Fruit fly (Drosophila melanogaster) whole organism, embryonic: ENCODE measurements around the gene Sfxn2.
A peak's percentile ranks its signal among the peaks of the same experiment; 100 is the strongest.

ENCODE experiments used
- Ada2b ChIP-seq: fragments of 200-800 bp; sonication (Bioruptor generic); IDR thresholded peaks from 2 replicates; pipeline ENCODE4 v1.3.6; 2022; ENCODE audit warnings: missing biosample characterization, missing genetic modification characterization
- B-H1 ChIP-seq: fragments of 200-800 bp; sonication (Bioruptor generic); IDR thresholded peaks from 3 replicates; pipeline ENCODE4 v1.3.6; 2022; ENCODE audit warnings: missing biosample characterization, missing genetic modification characterization
- Bdp1 ChIP-seq: fragments of 200-800 bp; sonication (Bioruptor generic); optimal IDR thresholded peaks from 3 replicates; lab custom pipeline; 2016; ENCODE audit warnings: missing biosample characterization, missing genetic modification characterization
- CG10267 ChIP-seq: fragments of 200-800 bp; sonication (Bioruptor generic); optimal IDR thresholded peaks from 2 replicates; lab custom pipeline; 2018; ENCODE audit warnings: missing biosample characterization, mild to moderate bottlenecking, missing genetic modification characterization, moderate library complexity
- CG10321 ChIP-seq: fragments of 200-800 bp; sonication (Bioruptor generic); IDR thresholded peaks from 2 replicates; pipeline ENCODE4 v1.3.6; 2022; ENCODE audit warnings: missing biosample characterization, missing genetic modification characterization
- CG10431 ChIP-seq: fragments of 200-800 bp; sonication (Bioruptor generic); optimal IDR thresholded peaks from 3 replicates; lab custom pipeline; 2018; ENCODE audit warnings: missing biosample characterization, mild to moderate bottlenecking, missing genetic modification characterization
- CG10979 ChIP-seq: fragments of 200-800 bp; sonication (Bioruptor generic); optimal IDR thresholded peaks from 2 replicates; lab custom pipeline; 2018; ENCODE audit warnings: missing biosample characterization, mild to moderate bottlenecking, missing genetic modification characterization, moderate library complexity
- CG11504 ChIP-seq: fragments of 200-800 bp; sonication (Bioruptor generic); optimal IDR thresholded peaks from 3 replicates; lab custom pipeline; 2019; ENCODE audit warnings: missing biosample characterization, mild to moderate bottlenecking, missing genetic modification characterization, moderate library complexity
- CG11695 ChIP-seq: fragments of 200-800 bp; sonication (Bioruptor generic); IDR thresholded peaks from 3 replicates; pipeline ENCODE4 v1.3.6; 2022; ENCODE audit warnings: missing biosample characterization, missing genetic modification characterization
- CG11723 ChIP-seq: fragments of 200-800 bp; sonication (Bioruptor generic); optimal IDR thresholded peaks from 2 replicates; lab custom pipeline; 2017; ENCODE audit warnings: missing biosample characterization, mild to moderate bottlenecking, missing genetic modification characterization
- CG13123 ChIP-seq: fragments of 200-800 bp; sonication (Bioruptor generic); optimal IDR thresholded peaks from 2 replicates; lab custom pipeline; 2016; ENCODE audit warnings: missing biosample characterization, missing genetic modification characterization
- CG13296 ChIP-seq: fragments of 200-800 bp; sonication (Bioruptor generic); optimal IDR thresholded peaks from 3 replicates; lab custom pipeline; 2018; ENCODE audit warnings: missing biosample characterization, mild to moderate bottlenecking, missing genetic modification characterization
- CG14860 ChIP-seq: fragments of 200-800 bp; sonication (Bioruptor generic); IDR thresholded peaks from 3 replicates; pipeline ENCODE4 v1.3.6; 2022; ENCODE audit warnings: missing biosample characterization, missing genetic modification characterization; ENCODE audit not compliant: partially characterized antibody
- CG17186 ChIP-seq: fragments of 200-800 bp; sonication (Bioruptor generic); optimal IDR thresholded peaks from 3 replicates; lab custom pipeline; 2017; ENCODE audit warnings: missing biosample characterization, missing genetic modification reagents, missing genetic modification characterization
- CG17361 ChIP-seq: fragments of 200-800 bp; sonication (Bioruptor generic); IDR thresholded peaks from 3 replicates; pipeline ENCODE4 v1.3.6; 2022; ENCODE audit warnings: missing biosample characterization, missing genetic modification characterization
- CG17829 ChIP-seq: fragments of 200-800 bp; optimal IDR thresholded peaks from 2 replicates; lab custom pipeline; 2019; ENCODE audit warnings: missing biosample characterization, mild to moderate bottlenecking, missing genetic modification characterization, moderate library complexity
- CG31441 ChIP-seq: fragments of 200-800 bp; sonication (Bioruptor generic); IDR thresholded peaks from 2 replicates; pipeline ENCODE4 v1.3.6; 2022; ENCODE audit warnings: missing biosample characterization, missing genetic modification characterization
- CG33213 ChIP-seq: fragments of 200-800 bp; sonication (Bioruptor generic); optimal IDR thresholded peaks from 3 replicates; lab custom pipeline; 2016; ENCODE audit warnings: missing biosample characterization, missing genetic modification characterization
- CG3995 ChIP-seq: fragments of 200-800 bp; sonication (Bioruptor generic); optimal IDR thresholded peaks from 3 replicates; lab custom pipeline; 2016; ENCODE audit warnings: missing biosample characterization, missing genetic modification characterization
- CG4360 ChIP-seq: fragments of 200-800 bp; sonication (Bioruptor generic); IDR thresholded peaks from 2 replicates; pipeline ENCODE4 v1.3.6; 2022; ENCODE audit warnings: missing biosample characterization, missing genetic modification characterization
- CG4617 ChIP-seq: fragments of 200-800 bp; sonication (Bioruptor generic); optimal IDR thresholded peaks from 3 replicates; lab custom pipeline; 2016; ENCODE audit warnings: missing biosample characterization, missing genetic modification characterization, borderline replicate concordance
- CG4854 ChIP-seq: fragments of 200-800 bp; sonication (Bioruptor generic); optimal IDR thresholded peaks from 2 replicates; lab custom pipeline; 2016; ENCODE audit warnings: missing biosample characterization, missing genetic modification characterization, inconsistent platforms
- CG5245 ChIP-seq: fragments of 200-800 bp; sonication (Bioruptor generic); optimal IDR thresholded peaks from 3 replicates; lab custom pipeline; 2016; ENCODE audit warnings: missing biosample characterization, missing genetic modification characterization
- Chrac-16 ChIP-seq: fragments of 200-800 bp; sonication (Bioruptor generic); optimal IDR thresholded peaks from 3 replicates; lab custom pipeline; 2016; ENCODE audit warnings: missing biosample characterization, missing genetic modification characterization
- D19A ChIP-seq: fragments of 200-800 bp; optimal IDR thresholded peaks from 3 replicates; lab custom pipeline; 2019; ENCODE audit warnings: missing biosample characterization, mild to moderate bottlenecking, missing genetic modification characterization, moderate library complexity
- E2f1 ChIP-seq: fragments of 200-800 bp; sonication (Bioruptor generic); IDR thresholded peaks from 2 replicates; pipeline ENCODE4 v1.3.6; 2022; ENCODE audit warnings: missing biosample characterization, missing genetic modification characterization
- Hmx ChIP-seq: fragments of 200-800 bp; sonication (Bioruptor generic); optimal IDR thresholded peaks from 2 replicates; lab custom pipeline; 2016; ENCODE audit warnings: missing biosample characterization, missing genetic modification characterization
- MESR4 ChIP-seq: fragments of 200-800 bp; sonication (Bioruptor generic); optimal IDR thresholded peaks from 2 replicates; lab custom pipeline; 2018; ENCODE audit warnings: missing biosample characterization, mild to moderate bottlenecking, missing genetic modification characterization, moderate library complexity
- PHDP ChIP-seq: fragments of 200-800 bp; sonication (Bioruptor generic); optimal IDR thresholded peaks from 3 replicates; lab custom pipeline; 2018; ENCODE audit warnings: missing biosample characterization, mild to moderate bottlenecking, missing genetic modification characterization, moderate library complexity
- aop ChIP-seq: fragments of 200-800 bp; sonication (Bioruptor generic); IDR thresholded peaks from 2 replicates; pipeline ENCODE4 v1.3.6; 2022; ENCODE audit warnings: missing biosample characterization, missing genetic modification characterization
- ap ChIP-seq: fragments of 200-800 bp; sonication (Bioruptor generic); IDR thresholded peaks from 2 replicates; pipeline ENCODE4 v1.3.6; 2022; ENCODE audit warnings: missing biosample characterization, missing genetic modification characterization
- chif ChIP-seq, 2 experiments: fragments of 200-800 bp; sonication (Bioruptor generic); optimal IDR thresholded peaks; 3 replicates each; lab custom pipeline; 2016; ENCODE audit warnings: missing biosample characterization in 2 of 2, missing genetic modification characterization in 2 of 2
- dm ChIP-seq: fragments of 200-800 bp; sonication (Bioruptor generic); optimal IDR thresholded peaks from 3 replicates; lab custom pipeline; 2016; ENCODE audit warnings: missing biosample characterization, missing genetic modification characterization
- dpn ChIP-seq, 2 experiments: fragments of 200-800 bp; sonication (Bioruptor generic); optimal IDR thresholded peaks; 3 replicates each; lab custom pipeline; 2016; ENCODE audit warnings: missing biosample characterization in 2 of 2, missing genetic modification characterization in 2 of 2
- en ChIP-seq: fragments of 200-800 bp; sonication (Bioruptor generic); optimal IDR thresholded peaks from 2 replicates; lab custom pipeline; 2016; ENCODE audit warnings: missing biosample characterization, missing genetic modification characterization
- fd64A ChIP-seq: fragments of 200-800 bp; sonication (Bioruptor generic); optimal IDR thresholded peaks from 3 replicates; lab custom pipeline; 2018; ENCODE audit warnings: missing biosample characterization, mild to moderate bottlenecking, missing genetic modification characterization
- gsb-n ChIP-seq: fragments of 200-800 bp; sonication (Bioruptor generic); optimal IDR thresholded peaks from 3 replicates; lab custom pipeline; 2018; ENCODE audit warnings: missing biosample characterization, mild to moderate bottlenecking, missing genetic modification characterization
- lov ChIP-seq, 2 experiments: fragments of 200-800 bp in 1 of 2; fragments of >200 bp in 1 of 2; sonication (Bioruptor generic) in 1 of 2; IDR thresholded peaks in 1 of 2; optimal IDR thresholded peaks in 1 of 2; 2 replicates in 1 of 2; 3 replicates in 1 of 2; pipeline versions ENCODE4 v1.3.6 to Lab custom; 2017 to 2022; ENCODE audit warnings: missing biosample characterization in 1 of 2, missing genetic modification characterization in 1 of 2
- onecut ChIP-seq: fragments of 200-800 bp; sonication (Bioruptor generic); IDR thresholded peaks from 2 replicates; pipeline ENCODE4 v1.3.6; 2022; ENCODE audit warnings: missing biosample characterization, missing genetic modification characterization
- p53 ChIP-seq: fragments of 200-800 bp; sonication (Bioruptor generic); optimal IDR thresholded peaks from 2 replicates; lab custom pipeline; 2016; ENCODE audit warnings: missing biosample characterization, missing genetic modification characterization
- row ChIP-seq: fragments of 200-800 bp; sonication (Bioruptor generic); IDR thresholded peaks from 3 replicates; pipeline ENCODE4 v1.3.6; 2022; ENCODE audit warnings: missing biosample characterization, missing genetic modification characterization
- sens ChIP-seq: fragments of 200-800 bp; sonication (Bioruptor generic); peaks from one replicate; lab custom pipeline; 2016; ENCODE audit warnings: missing biosample characterization, missing genetic modification characterization
- slbo ChIP-seq: fragments of 200-800 bp; sonication (Bioruptor generic); IDR thresholded peaks from 2 replicates; pipeline ENCODE4 v1.3.6; 2022; ENCODE audit warnings: missing biosample characterization, missing genetic modification characterization
- slp2 ChIP-seq: fragments of 200-800 bp; sonication (Bioruptor generic); optimal IDR thresholded peaks from 2 replicates; lab custom pipeline; 2016; ENCODE audit warnings: missing biosample characterization, missing genetic modification characterization
- sna ChIP-seq: fragments of 200-800 bp; sonication (Bioruptor generic); IDR thresholded peaks from 2 replicates; pipeline ENCODE4 v1.3.6; 2022; ENCODE audit warnings: missing biosample characterization, missing genetic modification characterization; ENCODE audit not compliant: partially characterized antibody
- sqz ChIP-seq: fragments of 200-800 bp; sonication (Bioruptor generic); optimal IDR thresholded peaks from 3 replicates; lab custom pipeline; 2018; ENCODE audit warnings: missing biosample characterization, mild to moderate bottlenecking, missing genetic modification characterization
- tio ChIP-seq: fragments of 200-800 bp; sonication (Bioruptor generic); optimal IDR thresholded peaks from 2 replicates; lab custom pipeline; 2017; ENCODE audit warnings: missing biosample characterization, missing genetic modification characterization, inconsistent platforms
- vvl ChIP-seq: fragments of 200-800 bp; sonication (Bioruptor generic); IDR thresholded peaks from 2 replicates; pipeline ENCODE4 v1.3.6; 2022; ENCODE audit warnings: missing biosample characterization, missing genetic modification characterization
- zen2 ChIP-seq: fragments of 200-800 bp; sonication (Bioruptor generic); IDR thresholded peaks from 3 replicates; pipeline ENCODE4 v1.3.6; 2022; ENCODE audit warnings: missing biosample characterization, missing genetic modification characterization; ENCODE audit not compliant: partially characterized antibody

Sfxn2 gene

dm6 chr3L:19033154-19033811 lies 29.7 kb upstream of the Sfxn2 start (continued):
- peak; percentile 70 for TF ChIP-seq PHDP (tag; lab: Kevin White, UChicago)
- no peak for TF ChIP-seq lov (optimal IDR thresholded peaks at IDR 0.05; lab: Kevin White, UChicago)
- TF ChIP-seq lov (GFP tag; IDR thresholded peaks at IDR 0.05; lab: Robert Waterston, UW) = peak; percentile 67; the same call in 1 of the 3 replicates
- peak; percentile 82 for TF ChIP-seq CG10267 (tag; lab: Kevin White, UChicago)
- peak; percentile 34 for TF ChIP-seq CG10431
- TF ChIP-seq row (GFP tag; lab: Robert Waterston, UW) = peak; percentile 80
- 0 out of 3 replicates have a peak, but pooled peaks have one; percentile 37 for TF ChIP-seq CG11695 (GFP tag; lab: Robert Waterston, UW)
- peak; percentile 92 for TF ChIP-seq sens (GFP tag; lab: Kevin White, UChicago)
- TF ChIP-seq CG33213 (GFP tag; lab: Kevin White, UChicago) = no peak
- no peak for TF ChIP-seq en
- no peak for TF ChIP-seq dm (GFP tag; lab: Kevin White, UChicago)
- TF ChIP-seq CG5245 = peak; percentile 56
- 0 out of 2 replicates have a peak, but pooled peaks have one; percentile 33 for TF ChIP-seq ap (GFP tag; lab: Robert Waterston, UW)
- no peak for TF ChIP-seq zen2 (GFP tag; lab: Robert Waterston, UW)
- TF ChIP-seq p53 (GFP tag; lab: Kevin White, UChicago) = no peak
- peak in 1 of 2 experiments; percentile 37 for TF ChIP-seq chif (GFP tag; optimal IDR thresholded peaks at IDR 0.05; lab: Kevin White, UChicago)
- peak; percentile 49 for TF ChIP-seq CG11723 (GFP tag; lab: Kevin White, UChicago)
- TF ChIP-seq fd64A (GFP tag; lab: Kevin White, UChicago) = no peak
- peak; percentile 92 for TF ChIP-seq CG10979 (tag; lab: Kevin White, UChicago)
- no peak for TF ChIP-seq CG10321
- no peak for TF ChIP-seq E2f1 (GFP tag; lab: Robert Waterston, UW)
- TF ChIP-seq Hmx = no peak
- no peak for TF ChIP-seq MESR4
- no peak for TF ChIP-seq CG3995 (GFP tag; lab: Kevin White, UChicago)
- peak; percentile 86 for TF ChIP-seq CG31441 (GFP tag; lab: Robert Waterston, UW)
- no peak for TF ChIP-seq Bdp1
- TF ChIP-seq B-H1 = 0 out of 3 replicates have a peak, but pooled peaks have one; percentile 38
- TF ChIP-seq CG4854 (GFP tag; lab: Kevin White, UChicago) = no peak
- peak in 1 of 2 experiments; percentile 58 for TF ChIP-seq dpn (GFP tag; optimal IDR thresholded peaks at IDR 0.05; lab: Kevin White, UChicago)
- no peak for TF ChIP-seq sna (GFP tag; lab: Robert Waterston, UW)
- TF ChIP-seq CG14860 (GFP tag; lab: Robert Waterston, UW) = no peak
- TF ChIP-seq CG17829 (tag; lab: Kevin White, UChicago) = peak; percentile 93
- TF ChIP-seq gsb-n (tag; lab: Kevin White, UChicago) = peak; percentile 86
- TF ChIP-seq CG4617 (GFP tag; lab: Kevin White, UChicago) = peak; percentile 18
- TF ChIP-seq D19A (tag; lab: Kevin White, UChicago) = peak; percentile 83
- 0 out of 2 replicates have a peak, but pooled peaks have one; percentile 32 for TF ChIP-seq Ada2b (GFP tag; lab: Robert Waterston, UW)
- peak; percentile 3 for TF ChIP-seq CG13296 (GFP tag; lab: Kevin White, UChicago)
- TF ChIP-seq aop (GFP tag; lab: Robert Waterston, UW) = no peak
- TF ChIP-seq vvl (GFP tag; lab: Robert Waterston, UW) = peak; percentile 82
- TF ChIP-seq slbo (GFP tag; lab: Robert Waterston, UW) = no peak
- TF ChIP-seq tio (GFP tag; lab: Kevin White, UChicago) = peak; percentile 27
- peak; percentile 77 for TF ChIP-seq Chrac-16
- peak; percentile 89 for TF ChIP-seq CG17361
- TF ChIP-seq onecut (GFP tag; lab: Robert Waterston, UW) = peak; percentile 72
- no peak for TF ChIP-seq slp2 (GFP tag; lab: Kevin White, UChicago)
- TF ChIP-seq CG11504 (tag; lab: Kevin White, UChicago) = peak; percentile 77
- TF ChIP-seq sqz (GFP tag; lab: Kevin White, UChicago) = peak; percentile 69
- TF ChIP-seq CG4360 (GFP tag; lab: Robert Waterston, UW) = peak; percentile 46; the same call in 1 of the 2 replicates
- TF ChIP-seq CG13123 (GFP tag; lab: Kevin White, UChicago) = peak; percentile 47
- no peak for TF ChIP-seq CG17186 (GFP tag; lab: Kevin White, UChicago)
